Worm (Caenorhabditis elegans) whole organism, L4 larva: ENCODE data around the gene nlp-34.

Experiments
- D1046.2 ChIP-seq: fragments of 200-800 bp; sonication (Bioruptor generic); IDR thresholded peaks from 2 replicates; pipeline ENCODE4 v1.3.6; 2022; ENCODE audit warnings: missing genetic modification characterization, missing compliant biosample characterization
- F49E8.2 ChIP-seq: sonication (generic microtip); optimal IDR thresholded peaks from 2 replicates; lab custom pipeline; 2016; ENCODE audit warnings: missing compliant biosample characterization, mild to moderate bottlenecking, missing genetic modification characterization, borderline replicate concordance
- T26A8.4 ChIP-seq: fragments of 200-800 bp; sonication (Bioruptor generic); IDR thresholded peaks from 2 replicates; pipeline ENCODE4 v1.3.6; 2022; ENCODE audit warnings: missing genetic modification characterization, missing compliant biosample characterization
- Y105C5A.15 ChIP-seq: fragments of 200-800 bp; sonication (Bioruptor generic); IDR thresholded peaks from 2 replicates; pipeline ENCODE4 v1.3.6; 2022; ENCODE audit warnings: missing genetic modification characterization, missing compliant biosample characterization
- aha-1 ChIP-seq: fragments of 150-350 bp; peaks from one replicate; lab custom pipeline; 2014; ENCODE audit warnings: missing biosample characterization, missing genetic modification characterization
- ceh-20 ChIP-seq: fragments of 200-800 bp; sonication (Bioruptor generic); IDR thresholded peaks from 2 replicates; pipeline ENCODE4 v1.3.6; 2022; ENCODE audit warnings: missing genetic modification reagents, missing genetic modification characterization, missing compliant biosample characterization
- ceh-32 ChIP-seq: sonication (generic microtip); optimal IDR thresholded peaks from 2 replicates; lab custom pipeline; 2016; ENCODE audit warnings: mild to moderate bottlenecking, missing genetic modification characterization, missing compliant biosample characterization; ENCODE audit not compliant: poor library complexity
- ceh-82 ChIP-seq: sonication (generic microtip); optimal IDR thresholded peaks from 2 replicates; lab custom pipeline; 2017; ENCODE audit warnings: missing biosample characterization, missing genetic modification characterization
- cey-2 ChIP-seq: sonication (generic microtip); optimal IDR thresholded peaks from 3 replicates; lab custom pipeline; 2017; ENCODE audit warnings: missing genetic modification characterization, mild to moderate bottlenecking, missing compliant biosample characterization, antibody characterized with exemption, borderline replicate concordance; ENCODE audit not compliant: insufficient read depth
- daf-16 ChIP-seq, 3 experiments: sonication (generic microtip); optimal IDR thresholded peaks; 2 replicates each; lab custom pipeline; 2016 to 2017; ENCODE audit warnings: missing genetic modification characterization in 3 of 3, missing genetic modification reagents in 3 of 3, mild to moderate bottlenecking in 2 of 3, missing compliant biosample characterization in 2 of 3, missing biosample characterization in 1 of 3, moderate library complexity in 1 of 3
- dmd-6 ChIP-seq: fragments of 200-800 bp; sonication (Bioruptor generic); IDR thresholded peaks from 2 replicates; pipeline ENCODE4 v1.3.6; 2022; ENCODE audit warnings: missing genetic modification reagents, missing genetic modification characterization, missing compliant biosample characterization
- dmd-8 ChIP-seq: fragments of 200-800 bp; sonication (Bioruptor generic); IDR thresholded peaks from 2 replicates; pipeline ENCODE4 v1.3.6; 2022; ENCODE audit warnings: missing genetic modification characterization, missing compliant biosample characterization
- egl-27 ChIP-seq: sonication (generic microtip); optimal IDR thresholded peaks from 3 replicates; lab custom pipeline; 2017; ENCODE audit warnings: missing biosample characterization, missing genetic modification reagents, missing genetic modification characterization
- egl-43 ChIP-seq: fragments of 200-800 bp; sonication (Bioruptor generic); IDR thresholded peaks from 2 replicates; pipeline ENCODE4 v1.3.6; 2022; ENCODE audit warnings: missing genetic modification reagents, missing genetic modification characterization, missing compliant biosample characterization
- hlh-11 ChIP-seq: fragments of 200-800 bp; sonication (Bioruptor generic); optimal IDR thresholded peaks from 2 replicates; lab custom pipeline; 2018; ENCODE audit warnings: mild to moderate bottlenecking, missing genetic modification characterization, missing compliant biosample characterization
- jun-1 ChIP-seq: fragments of 150-350 bp; optimal IDR thresholded peaks from 2 replicates; lab custom pipeline; 2014; ENCODE audit warnings: missing biosample characterization, missing genetic modification reagents, missing genetic modification characterization
- lim-7 ChIP-seq: fragments of 200-800 bp; sonication (Bioruptor generic); IDR thresholded peaks from 2 replicates; pipeline ENCODE4 v1.3.6; 2022; ENCODE audit warnings: missing genetic modification characterization, missing compliant biosample characterization
- lin-1 ChIP-seq: fragments of 200-800 bp; sonication (Bioruptor generic); IDR thresholded peaks from 2 replicates; pipeline ENCODE4 v1.3.6; 2022; ENCODE audit warnings: missing genetic modification reagents, missing genetic modification characterization, missing compliant biosample characterization
- lin-13 ChIP-seq: fragments of 150-350 bp; optimal IDR thresholded peaks from 2 replicates; lab custom pipeline; 2014; ENCODE audit warnings: missing biosample characterization, missing genetic modification reagents, missing genetic modification characterization
- lin-15B ChIP-seq: fragments of 150-350 bp; sonication (generic microtip); optimal IDR thresholded peaks from 3 replicates; lab custom pipeline; 2014; ENCODE audit warnings: missing biosample characterization, missing genetic modification characterization
- lin-39 ChIP-seq: fragments of 150-350 bp; optimal IDR thresholded peaks from 2 replicates; lab custom pipeline; 2014; ENCODE audit warnings: missing biosample characterization, missing genetic modification reagents, missing genetic modification characterization
- mxl-2 ChIP-seq: fragments of 200-800 bp; sonication (Bioruptor generic); conservative IDR thresholded peaks from 2 replicates; pipeline ENCODE4 v1.3.6; 2022; ENCODE audit warnings: missing genetic modification reagents, missing genetic modification characterization, missing compliant biosample characterization
- mxl-3 ChIP-seq: fragments of 200-800 bp; sonication (Bioruptor generic); optimal IDR thresholded peaks from 2 replicates; lab custom pipeline; 2018; ENCODE audit warnings: mild to moderate bottlenecking, missing genetic modification characterization, missing compliant biosample characterization
- nhr-10 ChIP-seq: fragments of 150-350 bp; optimal IDR thresholded peaks from 2 replicates; lab custom pipeline; 2014; ENCODE audit warnings: missing biosample characterization, missing genetic modification characterization
- nhr-111 ChIP-seq: fragments of 200-800 bp; sonication (Bioruptor generic); optimal IDR thresholded peaks from 2 replicates; lab custom pipeline; 2018; ENCODE audit warnings: mild to moderate bottlenecking, missing genetic modification characterization, missing compliant biosample characterization
- nhr-237 ChIP-seq: sonication (generic microtip); optimal IDR thresholded peaks from 2 replicates; lab custom pipeline; 2017; ENCODE audit warnings: missing biosample characterization, missing genetic modification characterization
- nhr-28 ChIP-seq: fragments of 150-350 bp; optimal IDR thresholded peaks from 2 replicates; lab custom pipeline; 2014; ENCODE audit warnings: missing biosample characterization, missing genetic modification characterization
- nhr-76 ChIP-seq: fragments of 150-350 bp; optimal IDR thresholded peaks from 2 replicates; lab custom pipeline; 2014; ENCODE audit warnings: missing biosample characterization, missing genetic modification characterization
- pqm-1 ChIP-seq: sonication (generic microtip); optimal IDR thresholded peaks from 2 replicates; lab custom pipeline; 2017; ENCODE audit warnings: missing biosample characterization, missing genetic modification characterization
- set-16 ChIP-seq: fragments of 200-800 bp; sonication (Bioruptor generic); IDR thresholded peaks from 2 replicates; pipeline ENCODE4 v1.3.6; 2022; ENCODE audit warnings: missing genetic modification reagents, missing genetic modification characterization, missing compliant biosample characterization
- spr-3 ChIP-seq: fragments of 200-800 bp; sonication (Bioruptor generic); optimal IDR thresholded peaks from 2 replicates; lab custom pipeline; 2018; ENCODE audit warnings: mild to moderate bottlenecking, missing genetic modification characterization, missing compliant biosample characterization
- tra-1 ChIP-seq: fragments of 200-800 bp; sonication (Bioruptor generic); IDR thresholded peaks from 2 replicates; pipeline ENCODE4 v1.3.6; 2022; ENCODE audit warnings: missing genetic modification reagents, missing genetic modification characterization, missing compliant biosample characterization
- unc-39 ChIP-seq: sonication (generic microtip); optimal IDR thresholded peaks from 2 replicates; lab custom pipeline; 2017; ENCODE audit warnings: missing biosample characterization, missing genetic modification characterization
- vab-7 ChIP-seq: fragments of 200-800 bp; sonication (Bioruptor generic); IDR thresholded peaks from 2 replicates; pipeline ENCODE4 v1.3.6; 2022; ENCODE audit warnings: missing genetic modification reagents, missing genetic modification characterization, missing compliant biosample characterization
- zfp-2 ChIP-seq: sonication (generic microtip); optimal IDR thresholded peaks from 2 replicates; lab custom pipeline; 2016; ENCODE audit warnings: mild to moderate bottlenecking, missing genetic modification characterization, missing compliant biosample characterization
- zip-2 ChIP-seq: fragments of 150-350 bp; optimal IDR thresholded peaks from 2 replicates; lab custom pipeline; 2014; ENCODE audit warnings: missing biosample characterization, missing genetic modification characterization
- ztf-11 ChIP-seq: fragments of 150-350 bp; optimal IDR thresholded peaks from 2 replicates; lab custom pipeline; 2014; ENCODE audit warnings: missing biosample characterization, missing genetic modification characterization
- ztf-7 ChIP-seq: fragments of 150-350 bp; optimal IDR thresholded peaks from 2 replicates; lab custom pipeline; 2014; ENCODE audit warnings: missing biosample characterization, missing genetic modification characterization

Gene nlp-34

DNA sequence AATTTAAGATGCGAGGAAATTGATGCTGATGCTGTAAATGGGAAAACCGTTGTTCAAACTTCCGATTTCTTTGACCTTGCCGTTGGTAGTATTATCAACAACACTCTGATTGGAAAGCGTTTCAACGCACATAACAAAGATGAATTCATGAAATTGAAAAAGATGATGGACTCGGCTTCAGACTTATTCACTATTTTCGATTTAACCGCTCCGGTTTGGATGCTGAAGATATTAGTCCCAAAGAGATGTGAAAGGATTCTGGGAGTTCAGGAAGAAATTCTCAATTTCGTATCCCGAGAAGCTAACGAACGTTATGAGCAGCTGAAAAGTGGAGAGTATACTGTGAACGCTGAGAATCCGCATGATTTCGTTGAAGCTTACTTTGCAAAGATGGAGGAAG is 35.6 kb downstream of the nlp-34 start:
- TF ChIP-seq aha-1 (tag; lab: Kevin White, UChicago) (peak; percentile 97), T26A8.4 (GFP tag; lab: Robert Waterston, UW) (no peak)

DNA sequence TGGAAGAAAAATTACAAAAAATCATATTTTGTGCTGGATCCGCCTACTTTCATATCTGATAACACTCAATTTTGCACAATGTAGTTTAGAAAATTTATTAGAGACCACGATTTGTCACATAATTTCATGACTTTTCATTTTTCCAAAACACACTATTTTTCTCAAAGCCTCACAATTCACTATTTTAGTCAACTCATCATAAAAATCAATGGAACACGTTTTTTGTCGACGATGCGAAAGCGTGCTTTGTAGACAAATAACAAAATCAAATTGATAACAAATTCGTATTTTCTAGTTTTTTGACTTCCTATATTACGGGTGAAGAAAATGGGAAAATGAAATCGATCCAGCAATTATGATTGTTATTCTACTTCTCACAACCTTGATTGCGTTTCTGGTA is 37.1 kb downstream of the nlp-34 start, which contains the start of gene cyp-35B2:
Gene cyp-35B2 (plus strand): TSS at position 301 of the 400 bp plus-strand sequence.
- TF ChIP-seq daf-16 (GFP tag; optimal IDR thresholded peaks at IDR 0.05; lab: Kevin White, UChicago) (no peak), daf-16 (tag; optimal IDR thresholded peaks at IDR 0.05; lab: Kevin White, UChicago) (no peak), tra-1 (GFP tag; lab: Robert Waterston, UW) (no peak), lim-7 (no peak), nhr-28 (peak; percentile 34)

DNA sequence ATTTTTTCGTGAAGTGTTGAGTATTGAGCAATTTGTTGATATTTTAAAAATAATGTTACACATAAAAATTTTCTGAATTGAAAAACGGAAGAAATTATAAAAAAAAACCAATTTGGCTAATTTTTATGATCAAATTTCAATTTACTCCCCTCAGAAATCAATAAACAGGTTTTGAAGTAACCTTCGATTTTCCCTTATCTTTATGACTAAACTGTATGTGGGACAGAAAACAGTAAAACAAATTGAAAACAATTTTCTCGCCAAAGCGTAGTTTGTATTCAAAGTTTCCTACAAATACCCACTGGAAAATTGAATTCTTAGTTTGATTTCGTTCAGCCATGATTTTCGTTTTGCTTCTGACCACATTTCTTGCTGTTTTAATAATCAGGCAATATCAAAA is 40.1 kb downstream of the nlp-34 start, which contains the start of gene cyp-35B1:
Gene cyp-35B1 (plus strand): TSS at position 244 of the 400 bp plus-strand sequence.
- TF ChIP-seq ceh-82 (tag; lab: Kevin White, UChicago) (no peak), nhr-28 (peak; percentile 92), ceh-20 (GFP tag; lab: Robert Waterston, UW) (no peak), dmd-8 (GFP tag; lab: Robert Waterston, UW) (no peak), ztf-7 (tag; lab: Kevin White, UChicago) (no peak), daf-16 (GFP tag; optimal IDR thresholded peaks at IDR 0.05; lab: Kevin White, UChicago) (no peak), daf-16 (tag; optimal IDR thresholded peaks at IDR 0.05; lab: Kevin White, UChicago) (peak; percentile 68), vab-7 (GFP tag; lab: Robert Waterston, UW) (no peak)
- TF ChIP-seq, all 104 proteins: peak for 2

DNA sequence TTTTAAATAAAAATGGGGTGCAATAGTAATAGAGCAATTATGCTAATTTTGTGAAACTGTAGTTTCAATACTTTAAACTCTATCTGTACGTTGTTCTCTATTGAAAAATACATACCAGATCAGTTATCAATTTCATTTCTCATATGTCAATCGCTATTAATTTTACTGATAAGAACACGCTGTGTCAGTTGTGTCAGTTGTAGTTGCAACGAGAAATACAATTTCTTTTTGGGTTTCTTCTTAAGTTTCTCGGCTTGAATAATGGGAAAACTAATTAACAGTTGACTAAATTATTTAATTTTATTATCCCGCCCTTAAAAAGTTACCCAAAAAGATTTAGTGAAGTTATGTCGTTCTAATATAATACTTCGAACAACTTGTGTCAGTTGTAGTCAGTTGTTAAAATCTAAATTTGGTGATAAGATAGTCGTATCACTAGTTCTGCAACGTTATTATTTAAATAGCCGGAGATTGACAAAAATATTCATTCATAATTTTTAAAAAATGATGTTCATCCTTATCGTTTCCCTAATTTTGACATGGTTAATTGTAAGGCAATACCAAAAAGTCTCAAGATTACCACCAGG is 42.9 kb downstream of the nlp-34 start, which contains the start of gene cyp-35A5:
Gene cyp-35A5 (plus strand): TSS at position 435 of the 587 bp plus-strand sequence.
- TF ChIP-seq nhr-28 (peak; percentile 86), pqm-1 (tag; lab: Kevin White, UChicago) (peak; percentile 7), dmd-6 (GFP tag; lab: Robert Waterston, UW) (0 out of 2 replicates have a peak, but pooled peaks have one; percentile 34), lin-13 (GFP tag; lab: Kevin White, UChicago) (no peak)

DNA sequence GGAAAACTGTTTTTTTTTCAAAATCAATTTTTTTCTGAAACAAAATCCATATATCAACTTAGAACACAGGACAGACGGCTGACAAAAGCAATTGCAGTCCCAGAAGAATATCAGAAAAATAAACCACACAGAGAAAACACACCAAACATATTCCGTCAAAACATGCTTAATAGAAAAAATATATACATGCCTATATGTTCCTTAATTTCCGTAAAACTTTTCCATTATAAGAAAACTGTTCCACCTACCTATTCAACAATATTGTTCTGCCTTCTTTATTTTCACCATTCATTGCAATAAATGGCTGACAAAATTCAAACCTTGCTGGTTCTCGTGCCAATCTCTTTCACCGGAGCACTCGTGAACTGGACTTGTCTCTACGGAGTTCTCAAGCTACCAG is 47.6 kb downstream of the nlp-34 start, which contains the start of gene srx-63:
Gene srx-63 (plus strand): TSS at position 301 of the 400 bp plus-strand sequence.
- TF ChIP-seq zip-2 (no peak), Y105C5A.15 (GFP tag; lab: Robert Waterston, UW) (no peak), zfp-2 (no peak), spr-3 (GFP tag; lab: Kevin White, UChicago) (no peak), tra-1 (GFP tag; lab: Robert Waterston, UW) (no peak), ceh-32 (tag; lab: Kevin White, UChicago) (no peak), unc-39 (no peak), lin-1 (GFP tag; lab: Robert Waterston, UW) (no peak), nhr-10 (tag; lab: Kevin White, UChicago) (no peak), ztf-11 (tag; lab: Kevin White, UChicago) (no peak), mxl-2 (GFP tag; lab: Robert Waterston, UW) (no peak), set-16 (GFP tag; lab: Robert Waterston, UW) (no peak), nhr-237 (tag; lab: Kevin White, UChicago) (no peak)
- TF ChIP-seq, all 104 proteins: peak for 0

DNA sequence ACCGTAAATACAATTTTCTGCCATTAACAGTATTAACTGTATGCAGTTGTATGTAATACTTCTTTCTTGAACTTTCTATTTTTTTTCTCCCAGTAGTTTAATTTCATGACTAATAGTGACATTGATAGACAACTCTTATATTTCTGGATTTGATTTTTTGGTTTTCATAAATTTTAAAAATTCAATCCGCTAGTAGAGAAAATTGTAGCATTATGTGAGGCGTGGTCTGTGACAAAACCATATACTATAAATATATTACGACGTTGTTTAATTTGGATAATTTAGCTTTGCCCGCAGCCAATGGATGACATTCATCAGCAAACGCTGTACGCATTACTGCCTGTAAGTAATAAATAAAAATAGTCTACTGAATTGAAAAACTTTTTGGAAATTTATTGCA is 49.8 kb downstream of the nlp-34 start, which contains the start of gene srx-64:
Gene srx-64 (plus strand): TSS at position 301 of the 400 bp plus-strand sequence.
- TF ChIP-seq daf-16 (GFP tag; optimal IDR thresholded peaks at IDR 0.05; lab: Kevin White, UChicago) (no peak), daf-16 (tag; optimal IDR thresholded peaks at IDR 0.05; lab: Kevin White, UChicago) (no peak), cey-2 (tag; lab: Kevin White, UChicago) (no peak), nhr-76 (tag; lab: Kevin White, UChicago) (no peak), aha-1 (tag; lab: Kevin White, UChicago) (no peak), lin-15B (tag; lab: Kevin White, UChicago) (no peak), F49E8.2 (tag; lab: Kevin White, UChicago) (no peak), egl-43 (GFP tag; lab: Robert Waterston, UW) (no peak), hlh-11 (tag; lab: Kevin White, UChicago) (no peak), lin-39 (no peak), nhr-111 (GFP tag; lab: Kevin White, UChicago) (no peak), jun-1 (tag; lab: Kevin White, UChicago) (no peak), egl-27 (tag; lab: Kevin White, UChicago) (no peak), D1046.2 (GFP tag; lab: Robert Waterston, UW) (no peak), mxl-3 (no peak)
- TF ChIP-seq, all 104 proteins: peak for 0
